Fruit fly (Drosophila melanogaster) whole organism, adult: ENCODE data around the gene Coq4.

Source experiments
- CG11617 ChIP-seq: fragments of 200-800 bp; sonication (Bioruptor generic); optimal IDR thresholded peaks from 2 replicates; lab custom pipeline; 2017; ENCODE audit warnings: mild to moderate bottlenecking, missing biosample characterization, missing genetic modification reagents, missing genetic modification characterization
- CG12768 ChIP-seq: fragments of 200-800 bp; sonication (Bioruptor generic); optimal IDR thresholded peaks from 2 replicates; lab custom pipeline; 2017; ENCODE audit warnings: missing biosample characterization, missing genetic modification characterization, mild to moderate bottlenecking, moderate library complexity, missing genetic modification reagents
- CG14711 ChIP-seq: fragments of 200-800 bp; sonication (Bioruptor generic); optimal IDR thresholded peaks from 2 replicates; lab custom pipeline; 2018; ENCODE audit warnings: missing biosample characterization, mild to moderate bottlenecking, missing genetic modification characterization, moderate library complexity
- CG1620 ChIP-seq: fragments of 200-800 bp; sonication (Bioruptor generic); optimal IDR thresholded peaks from 2 replicates; lab custom pipeline; 2016; ENCODE audit warnings: missing biosample characterization, missing genetic modification characterization
- CG33017 ChIP-seq: fragments of 200-800 bp; sonication (Bioruptor generic); optimal IDR thresholded peaks from 2 replicates; lab custom pipeline; 2018; ENCODE audit warnings: missing biosample characterization, mild to moderate bottlenecking, missing genetic modification characterization, moderate library complexity
- CG5204 ChIP-seq: fragments of 200-800 bp; sonication (Bioruptor generic); optimal IDR thresholded peaks from 2 replicates; lab custom pipeline; 2016; ENCODE audit warnings: missing biosample characterization, missing genetic modification characterization
- CG7045 ChIP-seq: fragments of 200-800 bp; sonication (Bioruptor generic); optimal IDR thresholded peaks from 2 replicates; lab custom pipeline; 2017; ENCODE audit warnings: missing biosample characterization, mild to moderate bottlenecking, missing genetic modification characterization
- CG7101 ChIP-seq: fragments of 200-800 bp; sonication (Bioruptor generic); optimal IDR thresholded peaks from 2 replicates; lab custom pipeline; 2018; ENCODE audit warnings: missing biosample characterization, mild to moderate bottlenecking, missing genetic modification characterization, moderate library complexity
- Clk ChIP-seq: fragments of 200-800 bp; sonication (Bioruptor generic); optimal IDR thresholded peaks from 2 replicates; lab custom pipeline; 2017; ENCODE audit warnings: missing biosample characterization, missing genetic modification characterization
- Crg-1 ChIP-seq: fragments of 200-800 bp; sonication (Bioruptor generic); optimal IDR thresholded peaks from 2 replicates; lab custom pipeline; 2016; ENCODE audit warnings: missing biosample characterization, missing genetic modification characterization
- Hr96 ChIP-seq: fragments of 200-800 bp; sonication (Bioruptor generic); optimal IDR thresholded peaks from 2 replicates; lab custom pipeline; 2016; ENCODE audit warnings: missing biosample characterization, missing genetic modification characterization
- Mnt ChIP-seq: fragments of 200-800 bp; sonication (Bioruptor generic); optimal IDR thresholded peaks from 2 replicates; lab custom pipeline; 2016; ENCODE audit warnings: missing biosample characterization, mild to moderate bottlenecking, missing genetic modification characterization
- bab1 ChIP-seq: fragments of 200-800 bp; sonication (Bioruptor generic); optimal IDR thresholded peaks from 3 replicates; lab custom pipeline; 2019; ENCODE audit warnings: missing biosample characterization, mild to moderate bottlenecking, missing genetic modification characterization, moderate library complexity
- cic ChIP-seq: fragments of 200-800 bp; sonication (Bioruptor generic); optimal IDR thresholded peaks from 2 replicates; lab custom pipeline; 2017; ENCODE audit warnings: missing biosample characterization, mild to moderate bottlenecking, missing genetic modification characterization, moderate library complexity
- cnc ChIP-seq, 2 experiments: fragments of >200 bp; optimal IDR thresholded peaks; 2 replicates each; lab custom pipeline; 2017
- kay ChIP-seq: fragments of 200-800 bp; sonication (Bioruptor generic); peaks from one replicate; lab custom pipeline; 2016; ENCODE audit warnings: missing biosample characterization, missing genetic modification characterization, borderline replicate concordance
- ovo ChIP-seq: fragments of 200-800 bp; sonication (Bioruptor generic); optimal IDR thresholded peaks from 2 replicates; lab custom pipeline; 2016; ENCODE audit warnings: missing biosample characterization, missing genetic modification characterization
- pad ChIP-seq: fragments of 200-800 bp; sonication (Bioruptor generic); optimal IDR thresholded peaks from 3 replicates; lab custom pipeline; 2017; ENCODE audit warnings: missing biosample characterization, missing genetic modification characterization, mild to moderate bottlenecking, moderate library complexity, missing genetic modification reagents
- tj ChIP-seq: fragments of 200-800 bp; sonication (Bioruptor generic); optimal IDR thresholded peaks from 3 replicates; lab custom pipeline; 2017; ENCODE audit warnings: missing biosample characterization, mild to moderate bottlenecking, missing genetic modification characterization, moderate library complexity
- toe ChIP-seq: fragments of 200-800 bp; sonication (Bioruptor generic); optimal IDR thresholded peaks from 2 replicates; lab custom pipeline; 2016; ENCODE audit warnings: missing biosample characterization, missing genetic modification characterization

Coq4 gene

dm6 chr3L:17447881-17448280 is 14.5 kb upstream of the Coq4 start:
- TF ChIP-seq Crg-1 (GFP tag; lab: Kevin White, UChicago) (no peak), kay (GFP tag; lab: Kevin White, UChicago) (peak; percentile 5)

- TF ChIP-seq pad (GFP tag; lab: Kevin White, UChicago), result no peak
- no peak for TF ChIP-seq ovo
- no peak for TF ChIP-seq Clk (GFP tag; lab: Kevin White, UChicago)
- no peak for TF ChIP-seq CG14711 (tag; lab: Kevin White, UChicago)
- TF ChIP-seq tj, result no peak
- no peak for TF ChIP-seq toe (GFP tag; lab: Kevin White, UChicago)
- no peak for TF ChIP-seq Hr96
- TF ChIP-seq CG11617 (GFP tag; lab: Kevin White, UChicago), result no peak
- TF ChIP-seq cic, result no peak
- TF ChIP-seq bab1, result no peak
- TF ChIP-seq CG12768 (GFP tag; lab: Kevin White, UChicago), result no peak
- no peak for TF ChIP-seq Mnt (GFP tag; lab: Kevin White, UChicago)
- TF ChIP-seq Crg-1 (GFP tag; lab: Kevin White, UChicago), result no peak
- no peak for TF ChIP-seq CG5204 (GFP tag; lab: Kevin White, UChicago)
- TF ChIP-seq cnc (optimal IDR thresholded peaks at IDR 0.05; lab: Kevin White, UChicago), result no peak
- TF ChIP-seq CG7045 (GFP tag; lab: Kevin White, UChicago), result no peak
- TF ChIP-seq CG1620 (GFP tag; lab: Kevin White, UChicago), result no peak
- TF ChIP-seq CG7101 (tag; lab: Kevin White, UChicago), result no peak
- TF ChIP-seq CG33017, result no peak
These were observed 12.4 kb upstream of the Coq4 start for dm6 chr3L:17445629-17446431.

DNA sequence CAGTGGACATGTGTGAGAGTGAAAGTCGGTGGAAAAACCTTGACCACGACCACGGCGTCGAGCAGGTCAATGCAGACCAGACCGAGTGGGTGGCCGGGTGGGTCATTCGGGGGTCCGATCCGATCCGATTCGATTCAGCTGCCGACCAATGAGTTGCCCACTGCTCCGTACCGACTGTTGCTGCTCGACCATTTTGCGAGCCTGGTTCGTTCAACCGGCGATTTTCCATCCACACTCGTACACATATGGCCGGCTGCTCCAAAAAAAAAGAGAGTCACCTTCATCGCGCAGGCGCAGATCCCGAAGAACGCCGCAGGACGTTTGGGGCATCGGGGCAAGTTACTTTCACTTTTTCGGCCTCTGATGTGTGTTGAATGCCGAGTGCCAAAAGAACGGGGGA is 11.1 kb upstream of the Coq4 start:
- TF ChIP-seq Hr96, result no peak
- no peak for TF ChIP-seq tj
- TF ChIP-seq CG33017, result no peak
- no peak for TF ChIP-seq cic
- no peak for TF ChIP-seq bab1
- TF ChIP-seq kay (GFP tag; lab: Kevin White, UChicago), result no peak
- TF ChIP-seq CG1620 (GFP tag; lab: Kevin White, UChicago), result no peak
- no peak for TF ChIP-seq Clk (GFP tag; lab: Kevin White, UChicago)
- TF ChIP-seq toe (GFP tag; lab: Kevin White, UChicago), result no peak
- no peak for TF ChIP-seq Crg-1 (GFP tag; lab: Kevin White, UChicago)
- no peak for TF ChIP-seq pad (GFP tag; lab: Kevin White, UChicago)
- no peak for TF ChIP-seq CG5204 (GFP tag; lab: Kevin White, UChicago)
- TF ChIP-seq CG7045 (GFP tag; lab: Kevin White, UChicago), result no peak
- TF ChIP-seq CG12768 (GFP tag; lab: Kevin White, UChicago), result no peak
- no peak for TF ChIP-seq Mnt (GFP tag; lab: Kevin White, UChicago)
- no peak for TF ChIP-seq CG11617 (GFP tag; lab: Kevin White, UChicago)
- TF ChIP-seq ovo, result no peak
- TF ChIP-seq CG7101 (tag; lab: Kevin White, UChicago), result no peak

DNA sequence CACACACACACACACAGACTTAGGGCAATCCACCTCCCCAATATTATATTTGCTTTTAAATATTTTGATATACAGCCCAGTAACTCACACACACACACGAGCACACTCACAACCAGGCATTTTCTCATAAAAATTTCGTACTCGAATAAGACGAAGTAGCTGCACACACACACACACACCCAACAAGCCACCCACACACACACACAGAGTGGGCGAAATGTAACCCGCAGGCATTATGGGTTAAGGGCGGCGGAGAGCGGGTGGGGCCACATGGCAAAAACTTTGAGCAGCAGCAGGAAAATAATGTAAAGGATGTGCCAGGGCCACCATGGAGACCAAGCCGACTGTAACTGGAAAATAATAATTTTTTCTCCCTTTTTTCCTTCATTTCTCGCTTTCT is 8.2 kb upstream of the Coq4 start:
- TF ChIP-seq CG14711 (tag; lab: Kevin White, UChicago) (no peak), Mnt (GFP tag; lab: Kevin White, UChicago) (no peak), Crg-1 (GFP tag; lab: Kevin White, UChicago) (no peak)

dm6 chr3L:17438872-17439495 is 5.6 kb upstream of the Coq4 start, which contains the start of gene CG18265:
Gene CG18265, plus strand, starts transcription at chr3L:17439401.
- TF ChIP-seq CG12768 (GFP tag; lab: Kevin White, UChicago) (no peak), toe (GFP tag; lab: Kevin White, UChicago) (no peak), Mnt (GFP tag; lab: Kevin White, UChicago) (no peak), ovo (no peak), Hr96 (no peak), CG1620 (GFP tag; lab: Kevin White, UChicago) (no peak), CG5204 (GFP tag; lab: Kevin White, UChicago) (no peak), CG33017 (no peak), CG7101 (tag; lab: Kevin White, UChicago) (no peak), CG7045 (GFP tag; lab: Kevin White, UChicago) (no peak), cic (no peak), cnc (optimal IDR thresholded peaks at IDR 0.05; lab: Kevin White, UChicago) (no peak), Crg-1 (GFP tag; lab: Kevin White, UChicago) (no peak), tj (no peak)

- TF ChIP-seq cic (no peak), Clk (GFP tag; lab: Kevin White, UChicago) (no peak), Crg-1 (GFP tag; lab: Kevin White, UChicago) (no peak), CG14711 (tag; lab: Kevin White, UChicago) (no peak), CG7045 (GFP tag; lab: Kevin White, UChicago) (no peak), pad (GFP tag; lab: Kevin White, UChicago) (no peak), tj (no peak), bab1 (no peak), CG5204 (GFP tag; lab: Kevin White, UChicago) (no peak), CG33017 (no peak), Mnt (GFP tag; lab: Kevin White, UChicago) (no peak), toe (GFP tag; lab: Kevin White, UChicago) (no peak), cnc (optimal IDR thresholded peaks at IDR 0.05; lab: Kevin White, UChicago) (no peak), ovo (no peak), CG1620 (GFP tag; lab: Kevin White, UChicago) (no peak)
These were observed 2.9 kb upstream of the Coq4 start, which contains the start of gene CG12229 for dm6 chr3L:17436331-17436730. Gene CG12229, minus strand, starts transcription at chr3L:17436431.
